Worm (Caenorhabditis elegans) whole organism, L2 larva: ENCODE measurements around the gene C26H9A.4.

Source experiments
- ama-1 ChIP-seq: fragments of 150-350 bp; optimal IDR thresholded peaks from 2 replicates; lab custom pipeline; 2018; ENCODE audit warnings: inconsistent platforms
- egl-27 ChIP-seq: sonication (generic microtip); optimal IDR thresholded peaks from 3 replicates; lab custom pipeline; 2017; ENCODE audit warnings: missing biosample characterization, missing genetic modification reagents, missing genetic modification characterization
- lin-11 ChIP-seq: fragments of 150-350 bp; sonication (generic microtip); optimal IDR thresholded peaks from 2 replicates; lab custom pipeline; 2014; ENCODE audit warnings: missing biosample characterization, missing genetic modification characterization, inconsistent platforms, mixed read lengths
- mab-5 ChIP-seq: fragments of 150-350 bp; optimal IDR thresholded peaks from 2 replicates; lab custom pipeline; 2014; ENCODE audit warnings: missing biosample characterization, missing genetic modification characterization
- nhr-11 ChIP-seq: fragments of 150-350 bp; optimal IDR thresholded peaks from 2 replicates; lab custom pipeline; 2014; ENCODE audit warnings: missing biosample characterization, missing genetic modification characterization
- nhr-23 ChIP-seq: fragments of 150-350 bp; optimal IDR thresholded peaks from 2 replicates; lab custom pipeline; 2014; ENCODE audit warnings: missing biosample characterization, missing genetic modification reagents, missing genetic modification characterization
- skn-1 ChIP-seq: sonication (generic microtip); optimal IDR thresholded peaks from 2 replicates; lab custom pipeline; 2017; ENCODE audit warnings: missing biosample characterization, missing genetic modification characterization
- unc-55 ChIP-seq: fragments of 150-350 bp; sonication (generic microtip); optimal IDR thresholded peaks from 3 replicates; lab custom pipeline; 2014; ENCODE audit warnings: missing biosample characterization, missing genetic modification reagents, missing genetic modification characterization

DNA sequence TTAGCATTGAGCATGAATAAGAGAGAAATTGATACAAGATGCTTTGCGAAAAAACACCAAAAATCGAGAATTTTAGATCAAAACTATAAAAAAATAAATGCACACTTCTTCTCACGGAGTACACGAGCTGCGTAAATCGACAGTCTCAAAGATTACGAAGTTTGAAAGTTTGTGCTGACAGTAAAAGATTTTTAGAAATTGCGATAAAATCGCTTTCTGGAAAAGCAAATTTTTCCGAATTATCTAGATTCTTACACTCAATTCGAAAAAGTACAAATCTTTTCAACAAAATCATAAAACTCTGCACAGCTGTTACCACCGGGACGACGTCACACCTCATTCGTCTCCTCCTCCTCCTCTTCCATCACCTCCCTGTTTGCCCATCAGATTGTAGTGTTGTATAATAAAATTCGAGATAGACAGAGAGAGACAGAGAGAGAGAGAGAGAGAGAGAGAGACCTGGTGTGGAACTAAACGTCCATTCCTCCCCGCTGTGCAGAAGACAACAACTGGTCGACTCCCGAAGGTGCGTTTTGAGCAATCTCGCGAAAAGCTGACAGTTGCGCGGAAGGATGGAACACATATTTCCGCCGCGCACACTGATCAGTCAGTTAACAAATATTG lies 38.0 kb upstream of the C26H9A.4 start:
- no peak for TF ChIP-seq egl-27 (tag; lab: Kevin White, UChicago)
- no peak for TF ChIP-seq nhr-11 (tag; lab: Kevin White, UChicago)
- no peak for TF ChIP-seq nhr-23 (tag; lab: Kevin White, UChicago)
- TF ChIP-seq lin-11 (tag; lab: Kevin White, UChicago), result no peak
- no peak for TF ChIP-seq ama-1 (lab: Kevin White, UChicago)
- TF ChIP-seq unc-55, result no peak
- TF ChIP-seq mab-5, result no peak
- no peak for TF ChIP-seq skn-1 (tag; lab: Kevin White, UChicago)
